Worm (Caenorhabditis elegans) whole organism, L4 larva: ENCODE data around the gene aak-2.
A peak's percentile ranks its signal among the peaks of the same experiment; 100 is the strongest.

Experiments
- D1046.2 ChIP-seq: fragments of 200-800 bp; sonication (Bioruptor generic); IDR thresholded peaks from 2 replicates; pipeline ENCODE4 v1.3.6; 2022; ENCODE audit warnings: missing genetic modification characterization, missing compliant biosample characterization
- F10B5.3 ChIP-seq: sonication (generic microtip); optimal IDR thresholded peaks from 2 replicates; lab custom pipeline; 2016; ENCODE audit warnings: mild to moderate bottlenecking, missing genetic modification characterization, missing compliant biosample characterization
- F26F4.8 ChIP-seq: fragments of 200-800 bp; sonication (Bioruptor generic); conservative IDR thresholded peaks from 2 replicates; pipeline ENCODE4 v1.3.6; 2022; ENCODE audit warnings: missing genetic modification characterization, missing compliant biosample characterization
- F44E2.7 ChIP-seq: fragments of 200-800 bp; sonication (Bioruptor generic); IDR thresholded peaks from 2 replicates; pipeline ENCODE4 v2.1.2; 2022; ENCODE audit warnings: missing genetic modification characterization, missing compliant biosample characterization
- F49E8.2 ChIP-seq: sonication (generic microtip); optimal IDR thresholded peaks from 2 replicates; lab custom pipeline; 2016; ENCODE audit warnings: missing compliant biosample characterization, mild to moderate bottlenecking, missing genetic modification characterization, borderline replicate concordance
- R02D3.7 ChIP-seq: fragments of 150-350 bp; sonication (generic microtip); optimal IDR thresholded peaks from 3 replicates; lab custom pipeline; 2014; ENCODE audit warnings: missing biosample characterization, missing genetic modification characterization
- Y75B8A.6 ChIP-seq: fragments of 200-800 bp; sonication (Bioruptor generic); IDR thresholded peaks from 2 replicates; pipeline ENCODE4 v1.3.6; 2022; ENCODE audit warnings: missing genetic modification reagents, missing genetic modification characterization, missing compliant biosample characterization
- ZK546.5 ChIP-seq, 2 experiments: sonication (generic microtip); optimal IDR thresholded peaks; 2 replicates each; lab custom pipeline; 2017; ENCODE audit warnings: missing biosample characterization in 2 of 2, missing genetic modification characterization in 2 of 2
- ama-1 ChIP-seq: fragments of 150-350 bp; optimal IDR thresholded peaks from 2 replicates; lab custom pipeline; 2014; ENCODE audit warnings: inconsistent platforms, mixed read lengths
- arid-1 ChIP-seq: fragments of 200-800 bp; sonication (Bioruptor generic); conservative IDR thresholded peaks from 2 replicates; pipeline ENCODE4 v1.3.6; 2022; ENCODE audit warnings: missing genetic modification reagents, missing genetic modification characterization, missing compliant biosample characterization
- attf-4 ChIP-seq: sonication (generic microtip); optimal IDR thresholded peaks from 3 replicates; lab custom pipeline; 2017; ENCODE audit warnings: missing biosample characterization, missing genetic modification characterization
- daf-12 ChIP-seq: fragments of 150-350 bp; optimal IDR thresholded peaks from 2 replicates; lab custom pipeline; 2014; ENCODE audit warnings: missing biosample characterization, missing genetic modification reagents, missing genetic modification characterization
- dmd-8 ChIP-seq: fragments of 200-800 bp; sonication (Bioruptor generic); IDR thresholded peaks from 2 replicates; pipeline ENCODE4 v1.3.6; 2022; ENCODE audit warnings: missing genetic modification characterization, missing compliant biosample characterization
- dmd-9 ChIP-seq: fragments of 200-800 bp; sonication (Bioruptor generic); IDR thresholded peaks from 2 replicates; pipeline ENCODE4 v1.3.6; 2022; ENCODE audit warnings: missing genetic modification reagents, missing genetic modification characterization, missing compliant biosample characterization
- dpl-1 ChIP-seq: fragments of 150-350 bp; optimal IDR thresholded peaks from 2 replicates; lab custom pipeline; 2014; ENCODE audit warnings: missing biosample characterization, missing genetic modification reagents, missing genetic modification characterization
- duxl-1 ChIP-seq: sonication (generic microtip); optimal IDR thresholded peaks from 2 replicates; lab custom pipeline; 2016; ENCODE audit warnings: mild to moderate bottlenecking, missing genetic modification characterization, moderate library complexity, missing compliant biosample characterization; ENCODE audit not compliant: poor library complexity
- dve-1 ChIP-seq: sonication (generic microtip); optimal IDR thresholded peaks from 2 replicates; lab custom pipeline; 2017; ENCODE audit warnings: antibody characterized with exemption, mild to moderate bottlenecking, missing genetic modification characterization, missing compliant biosample characterization; ENCODE audit not compliant: insufficient read depth
- egl-43 ChIP-seq: fragments of 200-800 bp; sonication (Bioruptor generic); IDR thresholded peaks from 2 replicates; pipeline ENCODE4 v1.3.6; 2022; ENCODE audit warnings: missing genetic modification reagents, missing genetic modification characterization, missing compliant biosample characterization
- gei-8 ChIP-seq: fragments of 200-800 bp; sonication (Bioruptor generic); optimal IDR thresholded peaks from 2 replicates; lab custom pipeline; 2018; ENCODE audit warnings: mild to moderate bottlenecking, missing genetic modification characterization, missing compliant biosample characterization
- hlh-11 ChIP-seq: fragments of 200-800 bp; sonication (Bioruptor generic); optimal IDR thresholded peaks from 2 replicates; lab custom pipeline; 2018; ENCODE audit warnings: mild to moderate bottlenecking, missing genetic modification characterization, missing compliant biosample characterization
- hlh-30 ChIP-seq: sonication (generic microtip); optimal IDR thresholded peaks from 2 replicates; lab custom pipeline; 2017; ENCODE audit warnings: antibody characterized with exemption, mild to moderate bottlenecking, missing genetic modification characterization, missing compliant biosample characterization; ENCODE audit not compliant: insufficient read depth
- jun-1 ChIP-seq: fragments of 150-350 bp; optimal IDR thresholded peaks from 2 replicates; lab custom pipeline; 2014; ENCODE audit warnings: missing biosample characterization, missing genetic modification reagents, missing genetic modification characterization
- lim-7 ChIP-seq: fragments of 200-800 bp; sonication (Bioruptor generic); IDR thresholded peaks from 2 replicates; pipeline ENCODE4 v1.3.6; 2022; ENCODE audit warnings: missing genetic modification characterization, missing compliant biosample characterization
- lin-13 ChIP-seq: fragments of 150-350 bp; optimal IDR thresholded peaks from 2 replicates; lab custom pipeline; 2014; ENCODE audit warnings: missing biosample characterization, missing genetic modification reagents, missing genetic modification characterization
- lin-15B ChIP-seq: fragments of 150-350 bp; sonication (generic microtip); optimal IDR thresholded peaks from 3 replicates; lab custom pipeline; 2014; ENCODE audit warnings: missing biosample characterization, missing genetic modification characterization
- lin-29 ChIP-seq: fragments of 200-800 bp; sonication (Bioruptor generic); IDR thresholded peaks from 2 replicates; pipeline ENCODE4 v1.3.6; 2022; ENCODE audit warnings: missing genetic modification reagents, missing genetic modification characterization, missing compliant biosample characterization
- lin-38 ChIP-seq: fragments of 200-800 bp; sonication (Bioruptor generic); IDR thresholded peaks from 2 replicates; pipeline ENCODE4 v1.3.6; 2022; ENCODE audit warnings: missing genetic modification reagents, missing genetic modification characterization, missing compliant biosample characterization
- lin-39 ChIP-seq: fragments of 150-350 bp; optimal IDR thresholded peaks from 2 replicates; lab custom pipeline; 2014; ENCODE audit warnings: missing biosample characterization, missing genetic modification reagents, missing genetic modification characterization
- madf-5 ChIP-seq, 2 experiments: fragments of 200-800 bp; sonication (Bioruptor generic); IDR thresholded peaks; 2 replicates each; pipeline ENCODE4 v1.3.6; 2022; ENCODE audit warnings: missing compliant biosample characterization in 2 of 2, missing genetic modification characterization in 2 of 2
- madf-9 ChIP-seq: fragments of 200-800 bp; sonication (Bioruptor generic); conservative IDR thresholded peaks from 2 replicates; pipeline ENCODE4 v1.3.6; 2022; ENCODE audit warnings: missing genetic modification reagents, missing genetic modification characterization, missing compliant biosample characterization
- mdt-29 ChIP-seq: fragments of 200-800 bp; sonication (Bioruptor generic); IDR thresholded peaks from 2 replicates; pipeline ENCODE4 v1.3.6; 2022; ENCODE audit warnings: missing genetic modification reagents, missing genetic modification characterization, missing compliant biosample characterization
- mxl-2 ChIP-seq: fragments of 200-800 bp; sonication (Bioruptor generic); conservative IDR thresholded peaks from 2 replicates; pipeline ENCODE4 v1.3.6; 2022; ENCODE audit warnings: missing genetic modification reagents, missing genetic modification characterization, missing compliant biosample characterization
- nhr-237 ChIP-seq: sonication (generic microtip); optimal IDR thresholded peaks from 2 replicates; lab custom pipeline; 2017; ENCODE audit warnings: missing biosample characterization, missing genetic modification characterization
- nhr-25 ChIP-seq: sonication (generic microtip); optimal IDR thresholded peaks from 2 replicates; lab custom pipeline; 2017; ENCODE audit warnings: missing genetic modification characterization, mild to moderate bottlenecking, missing compliant biosample characterization, antibody characterized with exemption, moderate library complexity, borderline replicate concordance; ENCODE audit not compliant: insufficient read depth
- nhr-41 ChIP-seq: fragments of 200-800 bp; sonication (Bioruptor generic); IDR thresholded peaks from 2 replicates; pipeline ENCODE4 v1.3.6; 2022; ENCODE audit warnings: missing genetic modification reagents, missing genetic modification characterization, missing compliant biosample characterization
- nhr-42 ChIP-seq: fragments of 200-800 bp; sonication (Bioruptor generic); IDR thresholded peaks from 2 replicates; pipeline ENCODE4 v1.3.6; 2022; ENCODE audit warnings: missing genetic modification characterization, missing compliant biosample characterization
- nhr-76 ChIP-seq: fragments of 150-350 bp; optimal IDR thresholded peaks from 2 replicates; lab custom pipeline; 2014; ENCODE audit warnings: missing biosample characterization, missing genetic modification characterization
- nhr-77 ChIP-seq: fragments of 150-350 bp; optimal IDR thresholded peaks from 2 replicates; lab custom pipeline; 2014; ENCODE audit warnings: missing biosample characterization, missing genetic modification characterization
- saeg-2 ChIP-seq: fragments of 200-800 bp; sonication (Bioruptor generic); IDR thresholded peaks from 2 replicates; pipeline ENCODE4 v1.3.6; 2022; ENCODE audit warnings: missing genetic modification reagents, missing genetic modification characterization, missing compliant biosample characterization
- set-16 ChIP-seq: fragments of 200-800 bp; sonication (Bioruptor generic); IDR thresholded peaks from 2 replicates; pipeline ENCODE4 v1.3.6; 2022; ENCODE audit warnings: missing genetic modification reagents, missing genetic modification characterization, missing compliant biosample characterization
- skn-1 ChIP-seq: fragments of 150-350 bp; optimal IDR thresholded peaks from 2 replicates; lab custom pipeline; 2014; ENCODE audit warnings: missing biosample characterization, missing genetic modification characterization
- spr-3 ChIP-seq: fragments of 200-800 bp; sonication (Bioruptor generic); optimal IDR thresholded peaks from 2 replicates; lab custom pipeline; 2018; ENCODE audit warnings: mild to moderate bottlenecking, missing genetic modification characterization, missing compliant biosample characterization
- tag-97 ChIP-seq: fragments of 200-800 bp; sonication (Bioruptor generic); IDR thresholded peaks from 2 replicates; pipeline ENCODE4 v1.3.6; 2022; ENCODE audit warnings: missing genetic modification characterization, missing compliant biosample characterization
- tra-1 ChIP-seq: fragments of 200-800 bp; sonication (Bioruptor generic); IDR thresholded peaks from 2 replicates; pipeline ENCODE4 v1.3.6; 2022; ENCODE audit warnings: missing genetic modification reagents, missing genetic modification characterization, missing compliant biosample characterization
- unc-130 ChIP-seq: sonication (generic microtip); optimal IDR thresholded peaks from 2 replicates; lab custom pipeline; 2016; ENCODE audit warnings: missing genetic modification reagents, missing genetic modification characterization, missing compliant biosample characterization
- unc-39 ChIP-seq: sonication (generic microtip); optimal IDR thresholded peaks from 2 replicates; lab custom pipeline; 2017; ENCODE audit warnings: missing biosample characterization, missing genetic modification characterization
- zfp-3 ChIP-seq: fragments of 200-800 bp; sonication (Bioruptor generic); conservative IDR thresholded peaks from 2 replicates; pipeline ENCODE4 v1.3.6; 2022; ENCODE audit warnings: missing genetic modification reagents, missing genetic modification characterization, missing compliant biosample characterization
- zip-11 ChIP-seq: fragments of 200-800 bp; sonication (Bioruptor generic); IDR thresholded peaks from 2 replicates; pipeline ENCODE4 v1.3.6; 2022; ENCODE audit warnings: missing genetic modification characterization, missing compliant biosample characterization
- zip-2 ChIP-seq: fragments of 150-350 bp; optimal IDR thresholded peaks from 2 replicates; lab custom pipeline; 2014; ENCODE audit warnings: missing biosample characterization, missing genetic modification characterization

The aak-2 gene

DNA sequence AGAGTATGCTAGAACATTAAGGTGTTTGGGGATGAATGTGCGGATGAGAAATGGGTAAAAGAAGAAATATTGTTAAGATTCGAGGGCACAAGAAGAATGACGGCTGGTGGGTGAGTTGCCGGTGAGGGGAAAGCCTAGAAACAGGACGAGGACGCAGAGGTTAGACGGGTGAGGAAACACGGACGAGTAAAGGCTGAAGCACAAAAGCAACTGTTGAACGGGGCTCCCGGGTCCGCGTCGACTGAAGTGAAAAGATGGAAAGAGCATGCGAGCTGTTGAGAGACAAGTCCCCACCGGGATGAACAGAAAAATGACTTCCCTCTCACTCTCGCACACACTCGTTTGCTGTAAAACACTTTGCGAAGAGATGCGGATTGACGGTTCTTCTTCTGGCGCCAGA, 16.1 kb downstream of the aak-2 start:
- TF ChIP-seq dve-1 (tag; lab: Kevin White, UChicago) (no peak), madf-9 (no peak), lim-7 (GFP tag; lab: Robert Waterston, UW) (no peak), lin-38 (GFP tag; lab: Robert Waterston, UW) (no peak), nhr-237 (tag; lab: Kevin White, UChicago) (no peak), madf-5 (GFP tag; IDR thresholded peaks at IDR 0.05; lab: Robert Waterston, UW) (no peak), lin-39 (no peak), set-16 (GFP tag; lab: Robert Waterston, UW) (0 out of 2 replicates have a peak, but pooled peaks have one; percentile 18), Y75B8A.6 (GFP tag; lab: Robert Waterston, UW) (no peak), gei-8 (GFP tag; lab: Kevin White, UChicago) (no peak), lin-29 (GFP tag; lab: Robert Waterston, UW) (no peak), unc-130 (no peak), lin-15B (no peak), duxl-1 (no peak), dpl-1 (GFP tag; lab: Kevin White, UChicago) (no peak), hlh-11 (tag; lab: Kevin White, UChicago) (peak; percentile 24), F10B5.3 (tag; lab: Kevin White, UChicago) (no peak), dmd-8 (GFP tag; lab: Robert Waterston, UW) (no peak)

DNA sequence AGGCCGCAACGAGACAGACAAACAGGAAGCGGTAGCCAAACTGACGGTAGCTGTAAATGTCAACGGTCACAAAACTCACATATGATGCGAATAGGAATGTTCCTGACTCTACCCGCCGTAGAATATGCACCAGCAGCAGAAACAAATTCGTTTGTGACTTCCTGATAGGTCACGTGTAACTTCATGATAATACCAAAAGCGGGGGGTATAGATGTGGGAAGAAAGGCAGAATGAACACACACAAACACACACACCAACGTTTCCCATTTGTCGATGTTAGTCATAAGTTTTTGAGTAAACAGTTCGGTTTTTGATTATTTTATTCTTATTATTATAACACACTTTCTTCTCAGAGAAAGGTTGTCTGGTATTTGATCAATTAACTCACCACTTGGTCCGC, 17.3 kb downstream of the aak-2 start:
- TF ChIP-seq spr-3 (GFP tag; lab: Kevin White, UChicago) (no peak), zfp-3 (GFP tag; lab: Robert Waterston, UW) (no peak), nhr-77 (peak; percentile 79), dve-1 (tag; lab: Kevin White, UChicago) (peak; percentile 69), unc-130 (no peak), F44E2.7 (GFP tag; lab: Robert Waterston, UW) (no peak), zip-11 (GFP tag; lab: Robert Waterston, UW) (no peak), mdt-29 (no peak), saeg-2 (GFP tag; lab: Robert Waterston, UW) (no peak), gei-8 (GFP tag; lab: Kevin White, UChicago) (no peak), nhr-25 (tag; lab: Kevin White, UChicago) (no peak), lin-29 (GFP tag; lab: Robert Waterston, UW) (no peak), tra-1 (GFP tag; lab: Robert Waterston, UW) (0 out of 2 replicates have a peak, but pooled peaks have one; percentile 23), R02D3.7 (tag; lab: Kevin White, UChicago) (no peak), attf-4 (no peak), ama-1 (lab: Kevin White, UChicago) (no peak), nhr-42 (GFP tag; lab: Robert Waterston, UW) (no peak), lim-7 (GFP tag; lab: Robert Waterston, UW) (no peak), skn-1 (no peak), dmd-8 (GFP tag; lab: Robert Waterston, UW) (no peak), jun-1 (no peak), hlh-11 (tag; lab: Kevin White, UChicago) (peak; percentile 71), hlh-30 (tag; lab: Kevin White, UChicago) (peak; percentile 80), nhr-41 (GFP tag; lab: Robert Waterston, UW) (no peak), madf-9 (no peak), arid-1 (GFP tag; lab: Robert Waterston, UW) (no peak), D1046.2 (GFP tag; lab: Robert Waterston, UW) (no peak), nhr-76 (tag; lab: Kevin White, UChicago) (no peak), ZK546.5 (tag; optimal IDR thresholded peaks at IDR 0.05; lab: Kevin White, UChicago) (no peak), mxl-2 (no peak), daf-12 (tag; lab: Kevin White, UChicago) (no peak), dmd-9 (GFP tag; lab: Robert Waterston, UW) (no peak), tag-97 (GFP tag; lab: Robert Waterston, UW) (no peak), nhr-237 (tag; lab: Kevin White, UChicago) (no peak), lin-13 (GFP tag; lab: Kevin White, UChicago) (no peak), F49E8.2 (no peak), F26F4.8 (no peak), egl-43 (no peak), zip-2 (tag; lab: Kevin White, UChicago) (no peak), unc-39 (tag; lab: Kevin White, UChicago) (no peak), lin-39 (no peak)
